Worm (Caenorhabditis elegans) whole organism, L4 larva: ENCODE measurements around the gene nhr-154.
A peak's percentile ranks its signal among the peaks of the same experiment; 100 is the strongest.

Source experiments
- T26A8.4 ChIP-seq: fragments of 200-800 bp; sonication (Bioruptor generic); IDR thresholded peaks from 2 replicates; pipeline ENCODE4 v1.3.6; 2022; ENCODE audit warnings: missing genetic modification characterization, missing compliant biosample characterization
- Y75B8A.6 ChIP-seq: fragments of 200-800 bp; sonication (Bioruptor generic); IDR thresholded peaks from 2 replicates; pipeline ENCODE4 v1.3.6; 2022; ENCODE audit warnings: missing genetic modification reagents, missing genetic modification characterization, missing compliant biosample characterization
- aha-1 ChIP-seq: fragments of 150-350 bp; peaks from one replicate; lab custom pipeline; 2014; ENCODE audit warnings: missing biosample characterization, missing genetic modification characterization
- ceh-28 ChIP-seq: fragments of 150-350 bp; optimal IDR thresholded peaks from 2 replicates; lab custom pipeline; 2014; ENCODE audit warnings: missing biosample characterization, missing genetic modification reagents, missing genetic modification characterization
- ctbp-1 ChIP-seq: fragments of 200-800 bp; sonication (Bioruptor generic); IDR thresholded peaks from 2 replicates; pipeline ENCODE4 v1.3.6; 2022; ENCODE audit warnings: missing genetic modification reagents, missing genetic modification characterization, missing compliant biosample characterization
- daf-12 ChIP-seq: fragments of 150-350 bp; optimal IDR thresholded peaks from 2 replicates; lab custom pipeline; 2014; ENCODE audit warnings: missing biosample characterization, missing genetic modification reagents, missing genetic modification characterization
- dmd-6 ChIP-seq: fragments of 200-800 bp; sonication (Bioruptor generic); IDR thresholded peaks from 2 replicates; pipeline ENCODE4 v1.3.6; 2022; ENCODE audit warnings: missing genetic modification reagents, missing genetic modification characterization, missing compliant biosample characterization
- dmd-8 ChIP-seq: fragments of 200-800 bp; sonication (Bioruptor generic); IDR thresholded peaks from 2 replicates; pipeline ENCODE4 v1.3.6; 2022; ENCODE audit warnings: missing genetic modification characterization, missing compliant biosample characterization
- duxl-1 ChIP-seq: sonication (generic microtip); optimal IDR thresholded peaks from 2 replicates; lab custom pipeline; 2016; ENCODE audit warnings: mild to moderate bottlenecking, missing genetic modification characterization, moderate library complexity, missing compliant biosample characterization; ENCODE audit not compliant: poor library complexity
- dve-1 ChIP-seq: sonication (generic microtip); optimal IDR thresholded peaks from 2 replicates; lab custom pipeline; 2017; ENCODE audit warnings: antibody characterized with exemption, mild to moderate bottlenecking, missing genetic modification characterization, missing compliant biosample characterization; ENCODE audit not compliant: insufficient read depth
- egl-43 ChIP-seq: fragments of 200-800 bp; sonication (Bioruptor generic); IDR thresholded peaks from 2 replicates; pipeline ENCODE4 v1.3.6; 2022; ENCODE audit warnings: missing genetic modification reagents, missing genetic modification characterization, missing compliant biosample characterization
- lin-1 ChIP-seq: fragments of 200-800 bp; sonication (Bioruptor generic); IDR thresholded peaks from 2 replicates; pipeline ENCODE4 v1.3.6; 2022; ENCODE audit warnings: missing genetic modification reagents, missing genetic modification characterization, missing compliant biosample characterization
- lin-13 ChIP-seq: fragments of 150-350 bp; optimal IDR thresholded peaks from 2 replicates; lab custom pipeline; 2014; ENCODE audit warnings: missing biosample characterization, missing genetic modification reagents, missing genetic modification characterization
- lin-38 ChIP-seq: fragments of 200-800 bp; sonication (Bioruptor generic); IDR thresholded peaks from 2 replicates; pipeline ENCODE4 v1.3.6; 2022; ENCODE audit warnings: missing genetic modification reagents, missing genetic modification characterization, missing compliant biosample characterization
- lin-39 ChIP-seq: fragments of 150-350 bp; optimal IDR thresholded peaks from 2 replicates; lab custom pipeline; 2014; ENCODE audit warnings: missing biosample characterization, missing genetic modification reagents, missing genetic modification characterization
- mdt-29 ChIP-seq: fragments of 200-800 bp; sonication (Bioruptor generic); IDR thresholded peaks from 2 replicates; pipeline ENCODE4 v1.3.6; 2022; ENCODE audit warnings: missing genetic modification reagents, missing genetic modification characterization, missing compliant biosample characterization
- mes-2 ChIP-seq: sonication (generic microtip); optimal IDR thresholded peaks from 2 replicates; lab custom pipeline; 2016; ENCODE audit warnings: missing genotype, mild to moderate bottlenecking, missing genetic modification characterization, missing compliant biosample characterization; ENCODE audit not compliant: poor library complexity, severe bottlenecking
- mxl-2 ChIP-seq: fragments of 200-800 bp; sonication (Bioruptor generic); conservative IDR thresholded peaks from 2 replicates; pipeline ENCODE4 v1.3.6; 2022; ENCODE audit warnings: missing genetic modification reagents, missing genetic modification characterization, missing compliant biosample characterization
- nhr-111 ChIP-seq: fragments of 200-800 bp; sonication (Bioruptor generic); optimal IDR thresholded peaks from 2 replicates; lab custom pipeline; 2018; ENCODE audit warnings: mild to moderate bottlenecking, missing genetic modification characterization, missing compliant biosample characterization
- nhr-28 ChIP-seq: fragments of 150-350 bp; optimal IDR thresholded peaks from 2 replicates; lab custom pipeline; 2014; ENCODE audit warnings: missing biosample characterization, missing genetic modification characterization
- nhr-41 ChIP-seq: fragments of 200-800 bp; sonication (Bioruptor generic); IDR thresholded peaks from 2 replicates; pipeline ENCODE4 v1.3.6; 2022; ENCODE audit warnings: missing genetic modification reagents, missing genetic modification characterization, missing compliant biosample characterization
- nhr-42 ChIP-seq: fragments of 200-800 bp; sonication (Bioruptor generic); IDR thresholded peaks from 2 replicates; pipeline ENCODE4 v1.3.6; 2022; ENCODE audit warnings: missing genetic modification characterization, missing compliant biosample characterization
- nhr-76 ChIP-seq: fragments of 150-350 bp; optimal IDR thresholded peaks from 2 replicates; lab custom pipeline; 2014; ENCODE audit warnings: missing biosample characterization, missing genetic modification characterization
- nhr-77 ChIP-seq: fragments of 150-350 bp; optimal IDR thresholded peaks from 2 replicates; lab custom pipeline; 2014; ENCODE audit warnings: missing biosample characterization, missing genetic modification characterization
- php-3 ChIP-seq: fragments of 200-800 bp; sonication (Bioruptor generic); IDR thresholded peaks from 2 replicates; pipeline ENCODE4 v1.3.6; 2022; ENCODE audit warnings: missing genetic modification reagents, missing genetic modification characterization, missing compliant biosample characterization
- pqm-1 ChIP-seq: sonication (generic microtip); optimal IDR thresholded peaks from 2 replicates; lab custom pipeline; 2017; ENCODE audit warnings: missing biosample characterization, missing genetic modification characterization
- saeg-2 ChIP-seq: fragments of 200-800 bp; sonication (Bioruptor generic); IDR thresholded peaks from 2 replicates; pipeline ENCODE4 v1.3.6; 2022; ENCODE audit warnings: missing genetic modification reagents, missing genetic modification characterization, missing compliant biosample characterization
- spr-1 ChIP-seq: sonication (generic microtip); optimal IDR thresholded peaks from 2 replicates; lab custom pipeline; 2016; ENCODE audit warnings: mild to moderate bottlenecking, missing genetic modification characterization, missing compliant biosample characterization
- unc-62 ChIP-seq, 3 experiments: fragments of 150-350 bp in 1 of 3; sonication (generic microtip); optimal IDR thresholded peaks in 2 of 3; peaks in 1 of 3; 1 replicate in 1 of 3; 2 replicates in 2 of 3; lab custom pipeline; 2014 to 2017; ENCODE audit warnings: missing biosample characterization in 3 of 3, missing genetic modification characterization in 3 of 3, missing genetic modification reagents in 3 of 3, missing genotype in 1 of 3
- zag-1 ChIP-seq: fragments of 150-350 bp; optimal IDR thresholded peaks from 2 replicates; lab custom pipeline; 2014; ENCODE audit warnings: missing biosample characterization, missing genetic modification characterization
- zfp-2 ChIP-seq: sonication (generic microtip); optimal IDR thresholded peaks from 2 replicates; lab custom pipeline; 2016; ENCODE audit warnings: mild to moderate bottlenecking, missing genetic modification characterization, missing compliant biosample characterization
- ztf-11 ChIP-seq: fragments of 150-350 bp; optimal IDR thresholded peaks from 2 replicates; lab custom pipeline; 2014; ENCODE audit warnings: missing biosample characterization, missing genetic modification characterization

Gene nhr-154

DNA sequence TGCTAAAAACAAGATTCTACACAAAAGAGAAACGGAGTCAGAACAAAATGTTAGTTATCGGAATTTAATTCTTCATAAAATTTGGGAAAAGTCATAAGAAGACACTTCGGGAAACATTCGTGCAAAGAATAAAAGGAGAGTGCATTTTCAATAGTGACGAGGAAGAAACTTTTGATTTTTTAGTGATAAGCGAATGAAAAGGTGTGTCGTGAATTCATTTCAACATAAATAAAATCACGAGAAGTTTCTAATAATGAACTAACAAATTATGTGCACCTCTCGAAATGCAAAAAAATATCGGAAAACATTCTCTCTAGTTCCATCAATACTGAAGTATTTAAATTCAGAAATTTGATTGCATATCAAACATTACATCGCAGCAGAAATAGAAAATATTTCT is 25.1 kb upstream of the nhr-154 start (continued):
- peak; percentile 41 for TF ChIP-seq nhr-77

DNA sequence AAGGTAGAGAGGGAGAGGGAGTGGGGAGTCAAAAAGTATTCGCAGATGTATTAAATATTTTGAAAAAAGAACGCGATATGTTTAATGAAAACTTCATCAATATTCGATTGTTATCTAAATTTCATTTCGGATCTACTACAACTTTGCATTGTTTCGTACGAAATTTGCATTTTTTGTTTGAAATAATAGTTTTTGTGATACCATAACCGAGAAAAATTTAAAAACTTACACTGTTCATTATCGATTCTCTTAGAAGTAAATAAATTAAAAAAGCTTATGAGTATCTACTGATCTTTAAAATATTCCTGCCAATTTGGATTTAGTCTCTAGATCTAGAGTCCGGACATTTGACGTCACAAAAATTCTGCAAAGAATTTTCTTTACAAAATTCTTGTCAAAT is 20.8 kb upstream of the nhr-154 start, which contains the start of gene R07B7.9:
R07B7.9 (minus strand) TSS at position 101 of the 400 bp plus-strand sequence.
- TF ChIP-seq dmd-8 (no peak), nhr-111 (GFP tag; lab: Kevin White, UChicago) (no peak), spr-1 (no peak), ztf-11 (tag; lab: Kevin White, UChicago) (no peak), lin-38 (GFP tag; lab: Robert Waterston, UW) (no peak), T26A8.4 (GFP tag; lab: Robert Waterston, UW) (no peak), mes-2 (tag; lab: Kevin White, UChicago) (no peak), nhr-76 (tag; lab: Kevin White, UChicago) (no peak), nhr-42 (no peak), nhr-41 (GFP tag; lab: Robert Waterston, UW) (no peak), saeg-2 (no peak), daf-12 (tag; lab: Kevin White, UChicago) (no peak), zfp-2 (no peak), aha-1 (tag; lab: Kevin White, UChicago) (no peak), duxl-1 (tag; lab: Kevin White, UChicago) (no peak), lin-1 (no peak), pqm-1 (no peak)

DNA sequence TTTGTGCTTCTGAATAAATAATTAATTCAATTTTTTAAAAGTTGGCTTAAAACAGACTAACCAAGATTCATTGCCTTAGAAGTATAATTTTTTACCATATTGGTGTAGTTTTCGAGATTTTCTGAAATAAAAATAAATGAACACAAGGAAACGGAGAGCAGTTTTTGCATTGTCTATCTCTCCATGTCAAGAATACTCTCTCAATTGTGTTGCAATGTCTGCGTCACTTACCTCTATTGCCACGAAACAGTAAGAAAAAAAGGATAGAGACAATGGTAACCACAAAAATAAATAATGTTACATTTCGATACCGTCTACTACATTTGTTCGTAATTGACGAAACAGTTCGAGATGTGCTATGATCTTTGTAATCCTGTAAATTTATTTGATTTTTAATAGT is 18.2 kb upstream of the nhr-154 start, which contains the start of gene R07B7.10:
R07B7.10 (plus strand) TSS at position 285 of the 400 bp plus-strand sequence.
- TF ChIP-seq lin-13 (GFP tag; lab: Kevin White, UChicago) (no peak), nhr-28 (tag; lab: Kevin White, UChicago) (peak; percentile 18), unc-62 (GFP tag; optimal IDR thresholded peaks at IDR 0.05 in 1 of 2; lab: Kevin White, UChicago) (no peak), unc-62 (tag; optimal IDR thresholded peaks at IDR 0.05; lab: Kevin White, UChicago) (no peak), Y75B8A.6 (GFP tag; lab: Robert Waterston, UW) (no peak), ctbp-1 (GFP tag; lab: Robert Waterston, UW) (no peak), ceh-28 (tag; lab: Kevin White, UChicago) (no peak), egl-43 (GFP tag; lab: Robert Waterston, UW) (no peak), mdt-29 (GFP tag; lab: Robert Waterston, UW) (no peak), mxl-2 (GFP tag; lab: Robert Waterston, UW) (no peak), dve-1 (tag; lab: Kevin White, UChicago) (peak; percentile 14), T26A8.4 (GFP tag; lab: Robert Waterston, UW) (no peak), zag-1 (tag; lab: Kevin White, UChicago) (no peak)
- TF ChIP-seq, all 104 proteins: peak for 2

DNA sequence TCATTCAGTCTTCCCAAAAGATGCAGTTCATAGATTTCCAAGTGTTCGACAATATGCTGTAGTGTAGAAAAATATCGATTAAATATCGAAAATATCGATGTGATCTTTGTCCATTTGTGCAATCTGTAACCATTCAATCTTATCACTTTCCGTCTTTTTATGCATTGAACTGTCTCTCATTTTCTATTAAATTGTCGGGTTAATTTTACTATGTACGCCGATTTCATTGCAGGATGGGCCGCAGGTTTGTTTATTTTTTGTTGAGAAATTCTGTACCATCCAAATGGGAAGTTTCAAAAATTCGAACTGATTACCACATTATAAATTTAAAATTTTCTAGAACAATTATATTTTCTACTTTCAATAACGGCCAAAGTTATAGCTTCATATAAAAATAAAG is 16.9 kb upstream of the nhr-154 start, which contains the start of gene R07B7.8:
R07B7.8 (minus strand) TSS at position 101 of the 400 bp plus-strand sequence.
- TF ChIP-seq nhr-28 (tag; lab: Kevin White, UChicago) (no peak), dmd-6 (GFP tag; lab: Robert Waterston, UW) (peak; percentile 25; the same call in 1 of the 2 replicates), lin-39 (tag; lab: Kevin White, UChicago) (no peak)
- TF ChIP-seq, all 104 proteins: peak for 1

DNA sequence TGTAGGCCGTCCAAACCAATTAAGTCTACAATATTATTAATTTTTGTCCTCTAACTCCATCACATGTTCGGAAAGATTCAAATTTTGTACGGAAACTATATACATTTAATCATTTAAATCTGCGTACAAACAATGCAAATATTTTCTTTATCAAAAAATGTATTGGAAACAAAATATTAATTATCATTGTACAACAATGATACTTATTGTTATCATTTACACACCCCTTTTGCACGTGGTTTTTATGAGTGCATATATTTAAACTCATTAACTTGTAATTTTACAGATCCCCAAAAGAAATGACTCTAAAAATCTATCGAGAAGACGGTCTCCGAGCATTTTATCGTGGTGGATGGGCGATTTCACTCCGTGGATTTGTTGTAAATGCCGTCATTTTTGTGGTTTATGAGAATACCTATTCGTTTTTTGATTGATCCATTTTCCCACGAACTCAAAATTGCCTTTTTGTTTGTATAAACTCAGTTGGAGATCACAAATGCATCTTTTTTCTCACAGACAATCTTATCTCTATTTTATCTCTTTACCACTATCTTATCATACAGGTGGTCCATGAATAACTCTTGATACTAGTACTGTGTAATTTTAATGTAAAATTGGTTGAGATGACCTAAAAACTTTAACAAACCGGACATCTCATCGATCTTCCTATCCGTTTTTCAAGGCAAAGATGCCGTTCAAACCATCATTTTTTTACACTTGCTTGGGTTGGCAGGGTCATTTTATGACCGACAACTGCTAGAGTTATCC is 15.0 kb upstream of the nhr-154 start:
- TF ChIP-seq php-3: no peak
- TF ChIP-seq, all 104 proteins: peak for 0
